Worm (Caenorhabditis elegans) whole organism, L1 larva: ENCODE results near the gene pqn-68.
A peak's percentile ranks its signal among the peaks of the same experiment; 100 is the strongest.

Source experiments
- C04F5.9 ChIP-seq: sonication (generic microtip); optimal IDR thresholded peaks from 2 replicates; lab custom pipeline; 2016; ENCODE audit warnings: missing genetic modification characterization, missing compliant biosample characterization
- C34B4.2 ChIP-seq: sonication (generic microtip); optimal IDR thresholded peaks from 2 replicates; lab custom pipeline; 2017; ENCODE audit warnings: mild to moderate bottlenecking, missing genetic modification characterization, missing compliant biosample characterization
- Y116A8C.19 ChIP-seq: sonication (generic microtip); optimal IDR thresholded peaks from 2 replicates; lab custom pipeline; 2016; ENCODE audit warnings: missing compliant biosample characterization, missing genetic modification characterization, borderline replicate concordance
- alr-1 ChIP-seq: fragments of 200-800 bp; sonication (Bioruptor generic); optimal IDR thresholded peaks from 2 replicates; lab custom pipeline; 2018; ENCODE audit warnings: borderline replicate concordance, mild to moderate bottlenecking, missing genetic modification characterization, missing compliant biosample characterization
- aly-2 ChIP-seq: fragments of 150-350 bp; optimal IDR thresholded peaks from 2 replicates; lab custom pipeline; 2014; ENCODE audit warnings: missing biosample characterization, missing genetic modification characterization
- blmp-1 ChIP-seq: fragments of 150-350 bp; optimal IDR thresholded peaks from 2 replicates; lab custom pipeline; 2014; ENCODE audit warnings: missing biosample characterization, missing genetic modification characterization
- ceh-8 ChIP-seq: fragments of 200-800 bp; sonication (Bioruptor generic); optimal IDR thresholded peaks from 2 replicates; lab custom pipeline; 2018; ENCODE audit warnings: mild to moderate bottlenecking, missing genetic modification characterization, moderate library complexity, missing compliant biosample characterization
- ceh-82 ChIP-seq, 3 experiments: fragments of 150-350 bp in 1 of 3; sonication (generic microtip) in 2 of 3; optimal IDR thresholded peaks; 2 replicates each; lab custom pipeline; 2014 to 2017; ENCODE audit warnings: missing biosample characterization in 3 of 3, missing genetic modification characterization in 3 of 3
- ceh-90 ChIP-seq: sonication (generic microtip); optimal IDR thresholded peaks from 2 replicates; lab custom pipeline; 2016; ENCODE audit warnings: missing genetic modification characterization, missing compliant biosample characterization
- ces-1 ChIP-seq: fragments of 150-350 bp; optimal IDR thresholded peaks from 2 replicates; lab custom pipeline; 2014; ENCODE audit warnings: missing biosample characterization, missing genetic modification reagents, missing genetic modification characterization
- dsc-1 ChIP-seq: sonication (generic microtip); optimal IDR thresholded peaks from 2 replicates; lab custom pipeline; 2016; ENCODE audit warnings: mild to moderate bottlenecking, missing genetic modification characterization, missing compliant biosample characterization
- efl-1 ChIP-seq, 4 experiments: fragments of 150-350 bp; optimal IDR thresholded peaks in 3 of 4; peaks in 1 of 4; 1 replicate in 1 of 4; 2 replicates in 3 of 4; lab custom pipeline; 2014; ENCODE audit warnings: missing biosample characterization in 2 of 4, missing genetic modification characterization in 2 of 4, missing genetic modification reagents in 2 of 4
- egl-27 ChIP-seq, 2 experiments: fragments of 150-350 bp in 1 of 2; sonication (generic microtip); optimal IDR thresholded peaks; 3 replicates each; lab custom pipeline; 2017 to 2018; ENCODE audit warnings: missing biosample characterization in 2 of 2, missing genetic modification characterization in 2 of 2, missing genetic modification reagents in 2 of 2
- elt-2 ChIP-seq: sonication (generic microtip); optimal IDR thresholded peaks from 2 replicates; lab custom pipeline; 2016; ENCODE audit warnings: missing genetic modification characterization, mild to moderate bottlenecking, inconsistent platforms, missing compliant biosample characterization, missing genetic modification reagents
- elt-3 ChIP-seq, 6 experiments: fragments of 150-350 bp in 1 of 6; sonication (generic microtip); optimal IDR thresholded peaks; 2 replicates each; lab custom pipeline; 2017 to 2018; ENCODE audit warnings: missing biosample characterization in 6 of 6, missing genetic modification characterization in 6 of 6, inconsistent platforms in 1 of 6
- hlh-17 ChIP-seq: fragments of 200-800 bp; sonication (Bioruptor generic); optimal IDR thresholded peaks from 2 replicates; lab custom pipeline; 2018; ENCODE audit warnings: missing genetic modification characterization, mild to moderate bottlenecking, missing compliant biosample characterization, moderate library complexity, borderline replicate concordance
- irx-1 ChIP-seq: sonication (generic microtip); optimal IDR thresholded peaks from 2 replicates; lab custom pipeline; 2016; ENCODE audit warnings: missing genetic modification characterization, missing compliant biosample characterization
- jun-1 ChIP-seq: fragments of 150-350 bp; optimal IDR thresholded peaks from 2 replicates; lab custom pipeline; 2014; ENCODE audit warnings: missing biosample characterization, missing genetic modification reagents, missing genetic modification characterization
- lin-13 ChIP-seq: fragments of 150-350 bp; optimal IDR thresholded peaks from 2 replicates; lab custom pipeline; 2014; ENCODE audit warnings: missing biosample characterization, missing genetic modification reagents, missing genetic modification characterization
- lin-14 ChIP-seq: fragments of 200-800 bp; sonication (Bioruptor generic); optimal IDR thresholded peaks from 2 replicates; lab custom pipeline; 2018; ENCODE audit warnings: mild to moderate bottlenecking, missing genetic modification characterization, moderate library complexity, missing compliant biosample characterization
- lir-3 ChIP-seq: sonication (generic microtip); optimal IDR thresholded peaks from 2 replicates; lab custom pipeline; 2016; ENCODE audit warnings: mild to moderate bottlenecking, missing genetic modification characterization, moderate library complexity, missing compliant biosample characterization; ENCODE audit not compliant: poor library complexity
- lsy-2 ChIP-seq, 2 experiments: fragments of 150-350 bp; optimal IDR thresholded peaks; 2 replicates each; lab custom pipeline; 2014; ENCODE audit warnings: missing biosample characterization in 2 of 2, missing genetic modification characterization in 2 of 2
- mab-9 ChIP-seq: fragments of 200-800 bp; sonication (Bioruptor generic); IDR thresholded peaks from 2 replicates; pipeline ENCODE4 v1.3.6; 2022; ENCODE audit warnings: missing genetic modification reagents, missing genetic modification characterization, missing compliant biosample characterization
- mdl-1 ChIP-seq, 2 experiments: fragments of 150-350 bp; optimal IDR thresholded peaks; 2 replicates each; lab custom pipeline; 2014 to 2017; ENCODE audit warnings: missing biosample characterization in 2 of 2, missing genetic modification characterization in 2 of 2, inconsistent platforms in 1 of 2
- mep-1 ChIP-seq: fragments of 150-350 bp; optimal IDR thresholded peaks from 2 replicates; lab custom pipeline; 2014; ENCODE audit warnings: missing biosample characterization, missing genetic modification characterization
- nhr-47 ChIP-seq: sonication (generic microtip); optimal IDR thresholded peaks from 2 replicates; lab custom pipeline; 2016; ENCODE audit warnings: mild to moderate bottlenecking, missing genetic modification characterization, moderate library complexity, missing compliant biosample characterization
- nhr-71 ChIP-seq: sonication (generic microtip); optimal IDR thresholded peaks from 2 replicates; lab custom pipeline; 2016; ENCODE audit warnings: mild to moderate bottlenecking, missing genetic modification characterization, moderate library complexity, missing compliant biosample characterization
- nhr-76 ChIP-seq: sonication (generic microtip); optimal IDR thresholded peaks from 2 replicates; lab custom pipeline; 2017; ENCODE audit warnings: missing biosample characterization, missing genetic modification characterization
- nhr-77 ChIP-seq: fragments of 150-350 bp; optimal IDR thresholded peaks from 2 replicates; lab custom pipeline; 2014; ENCODE audit warnings: missing biosample characterization, missing genetic modification characterization
- nhr-84 ChIP-seq: sonication (generic microtip); optimal IDR thresholded peaks from 2 replicates; lab custom pipeline; 2017; ENCODE audit warnings: missing biosample characterization, missing genetic modification characterization
- nhr-85 ChIP-seq: sonication (generic microtip); peaks from one replicate; lab custom pipeline; 2016; ENCODE audit warnings: missing genetic modification characterization, inconsistent platforms, missing compliant biosample characterization
- pag-3 ChIP-seq: sonication (generic microtip); optimal IDR thresholded peaks from 2 replicates; lab custom pipeline; 2017; ENCODE audit warnings: missing genetic modification characterization, mild to moderate bottlenecking, missing compliant biosample characterization, antibody characterized with exemption, borderline replicate concordance; ENCODE audit not compliant: insufficient read depth
- rnt-1 ChIP-seq: sonication (generic microtip); optimal IDR thresholded peaks from 2 replicates; lab custom pipeline; 2016; ENCODE audit warnings: mild to moderate bottlenecking, missing genetic modification characterization, moderate library complexity, missing compliant biosample characterization
- skn-1 ChIP-seq: fragments of 150-350 bp; optimal IDR thresholded peaks from 2 replicates; lab custom pipeline; 2014; ENCODE audit warnings: missing biosample characterization, missing genetic modification characterization
- snpc-4 ChIP-seq: fragments of 150-350 bp; optimal IDR thresholded peaks from 2 replicates; lab custom pipeline; 2014; ENCODE audit warnings: missing biosample characterization, missing genetic modification characterization
- sox-4 ChIP-seq: sonication (generic microtip); optimal IDR thresholded peaks from 2 replicates; lab custom pipeline; 2016; ENCODE audit warnings: missing genetic modification characterization, missing compliant biosample characterization
- sup-37 ChIP-seq: fragments of 200-800 bp; sonication (Bioruptor generic); optimal IDR thresholded peaks from 2 replicates; lab custom pipeline; 2018; ENCODE audit warnings: mild to moderate bottlenecking, missing genetic modification characterization, missing compliant biosample characterization
- swsn-7 ChIP-seq: sonication (generic microtip); optimal IDR thresholded peaks from 2 replicates; lab custom pipeline; 2016; ENCODE audit warnings: missing genetic modification characterization, missing compliant biosample characterization
- tbx-2 ChIP-seq: sonication (generic microtip); optimal IDR thresholded peaks from 2 replicates; lab custom pipeline; 2016; ENCODE audit warnings: missing genetic modification characterization, missing compliant biosample characterization
- unc-130 ChIP-seq: fragments of 150-350 bp; optimal IDR thresholded peaks from 2 replicates; lab custom pipeline; 2017; ENCODE audit warnings: missing biosample characterization, missing genetic modification characterization, inconsistent platforms
- unc-30 ChIP-seq: sonication (generic microtip); optimal IDR thresholded peaks from 2 replicates; lab custom pipeline; 2017; ENCODE audit warnings: missing biosample characterization, missing genetic modification characterization
- unc-62 ChIP-seq: fragments of 150-350 bp; optimal IDR thresholded peaks from 2 replicates; lab custom pipeline; 2014; ENCODE audit warnings: missing biosample characterization, missing genetic modification reagents, missing genetic modification characterization
- unc-98 ChIP-seq: fragments of 200-800 bp; sonication (Bioruptor generic); IDR thresholded peaks from 2 replicates; pipeline ENCODE4 v1.3.6; 2022; ENCODE audit warnings: missing genetic modification characterization, missing compliant biosample characterization
- xbp-1 ChIP-seq: sonication (generic microtip); optimal IDR thresholded peaks from 2 replicates; lab custom pipeline; 2016; ENCODE audit warnings: missing genetic modification characterization, missing compliant biosample characterization
- zag-1 ChIP-seq: fragments of 150-350 bp; optimal IDR thresholded peaks from 2 replicates; lab custom pipeline; 2014; ENCODE audit warnings: missing biosample characterization, missing genetic modification characterization
- zip-4 ChIP-seq: fragments of 200-800 bp; sonication (Bioruptor generic); optimal IDR thresholded peaks from 2 replicates; lab custom pipeline; 2018; ENCODE audit warnings: mild to moderate bottlenecking, missing genetic modification characterization, moderate library complexity, missing compliant biosample characterization
- ztf-4 ChIP-seq: fragments of 150-350 bp; optimal IDR thresholded peaks from 2 replicates; lab custom pipeline; 2014; ENCODE audit warnings: missing biosample characterization, missing genetic modification characterization

pqn-68 gene

ce11 chrV:12952287-12952686 is at the start of gene pqn-68 (continued):
- TF ChIP-seq mab-9 (GFP tag; lab: Robert Waterston, UW) (no peak), elt-2 (no peak), unc-130 (no peak), sup-37 (GFP tag; lab: Kevin White, UChicago) (no peak), unc-30 (tag; lab: Kevin White, UChicago) (no peak), aly-2 (no peak), dsc-1 (no peak), jun-1 (no peak), unc-62 (GFP tag; lab: Kevin White, UChicago) (no peak), snpc-4 (no peak), Y116A8C.19 (tag; lab: Kevin White, UChicago) (no peak), lin-14 (GFP tag; lab: Kevin White, UChicago) (peak; percentile 32), lsy-2 (tag; optimal IDR thresholded peaks at IDR 0.05; lab: Kevin White, UChicago) (peak; percentile 26 to 56), nhr-71 (peak; percentile 30), sox-4 (no peak), lin-13 (GFP tag; lab: Kevin White, UChicago) (no peak), ceh-8 (GFP tag; lab: Kevin White, UChicago) (no peak), nhr-47 (peak; percentile 15), ceh-82 (tag; optimal IDR thresholded peaks at IDR 0.05; lab: Kevin White, UChicago) (peak in 1 of 3 experiments; percentile 12), rnt-1 (tag; lab: Kevin White, UChicago) (peak; percentile 49), irx-1 (no peak), ceh-90 (no peak), zip-4 (GFP tag; lab: Kevin White, UChicago) (no peak), efl-1 (optimal IDR thresholded peaks at IDR 0.05; lab: Kevin White, UChicago) (peak; percentile 30 to 41), efl-1 (GFP tag; optimal IDR thresholded peaks at IDR 0.05 in 1 of 2; lab: Kevin White, UChicago) (peak in 1 of 2 experiments; percentile 18), blmp-1 (peak; percentile 28), ces-1 (no peak), C04F5.9 (tag; lab: Kevin White, UChicago) (no peak), ztf-4 (tag; lab: Kevin White, UChicago) (no peak), nhr-76 (tag; lab: Kevin White, UChicago) (no peak), unc-98 (GFP tag; lab: Robert Waterston, UW) (no peak)

- no peak for TF ChIP-seq alr-1 (tag; lab: Kevin White, UChicago)
- no peak for TF ChIP-seq C34B4.2 (tag; lab: Kevin White, UChicago)
- no peak for TF ChIP-seq lir-3 (tag; lab: Kevin White, UChicago)
- no peak for TF ChIP-seq mep-1 (tag; lab: Kevin White, UChicago)
- peak; percentile 34 for TF ChIP-seq lin-14 (GFP tag; lab: Kevin White, UChicago)
- TF ChIP-seq nhr-77 (tag; lab: Kevin White, UChicago) = peak; percentile 23
- no peak for TF ChIP-seq elt-3 (tag; optimal IDR thresholded peaks at IDR 0.05; lab: Kevin White, UChicago)
- TF ChIP-seq efl-1 (optimal IDR thresholded peaks at IDR 0.05; lab: Kevin White, UChicago) = no peak
- peak in 1 of 2 experiments; percentile 12 for TF ChIP-seq efl-1 (GFP tag; optimal IDR thresholded peaks at IDR 0.05 in 1 of 2; lab: Kevin White, UChicago)
- no peak for TF ChIP-seq irx-1
- TF ChIP-seq Y116A8C.19 (tag; lab: Kevin White, UChicago) = no peak
- TF ChIP-seq skn-1 (tag; lab: Kevin White, UChicago) = no peak
- no peak for TF ChIP-seq zag-1 (tag; lab: Kevin White, UChicago)
- TF ChIP-seq nhr-71 = no peak
- TF ChIP-seq swsn-7 = no peak
- peak; percentile 36 for TF ChIP-seq tbx-2 (tag; lab: Kevin White, UChicago)
Measured at ce11 chrV:12904054-12904453, 48.4 kb upstream of the pqn-68 start, which contains the start of gene ttr-27. Gene ttr-27 (minus strand): TSS chrV:12904098.

- no peak for TF ChIP-seq unc-130
- TF ChIP-seq sup-37 (GFP tag; lab: Kevin White, UChicago) = no peak
- no peak for TF ChIP-seq mep-1 (tag; lab: Kevin White, UChicago)
- no peak for TF ChIP-seq lsy-2 (tag; optimal IDR thresholded peaks at IDR 0.05; lab: Kevin White, UChicago)
- TF ChIP-seq elt-2 = no peak
- no peak for TF ChIP-seq xbp-1 (tag; lab: Kevin White, UChicago)
- no peak for TF ChIP-seq skn-1 (tag; lab: Kevin White, UChicago)
- no peak for TF ChIP-seq sox-4
- no peak for TF ChIP-seq ces-1
- no peak for TF ChIP-seq egl-27 (tag; optimal IDR thresholded peaks at IDR 0.05; lab: Kevin White, UChicago)
- TF ChIP-seq pag-3 (tag; lab: Kevin White, UChicago) = no peak
- no peak for TF ChIP-seq hlh-17 (GFP tag; lab: Kevin White, UChicago)
- no peak for TF ChIP-seq mdl-1 (tag; optimal IDR thresholded peaks at IDR 0.05; lab: Kevin White, UChicago)
- TF ChIP-seq nhr-85 (tag; lab: Kevin White, UChicago) = no peak
- no peak for TF ChIP-seq nhr-84 (tag; lab: Kevin White, UChicago)
Measured at ce11 chrV:12905074-12905473, 47.4 kb upstream of the pqn-68 start, which contains the start of gene ttr-28. Gene ttr-28 (minus strand): TSS chrV:12905174.
